Fruit fly (Drosophila melanogaster) whole organism, adult: Measurements from ENCODE around the gene CG6843.
A peak's percentile ranks its signal among the peaks of the same experiment; 100 is the strongest.

Experiments
- CG11617 ChIP-seq: fragments of 200-800 bp; sonication (Bioruptor generic); optimal IDR thresholded peaks from 2 replicates; lab custom pipeline; 2017; ENCODE audit warnings: mild to moderate bottlenecking, missing biosample characterization, missing genetic modification reagents, missing genetic modification characterization
- CG12768 ChIP-seq: fragments of 200-800 bp; sonication (Bioruptor generic); optimal IDR thresholded peaks from 2 replicates; lab custom pipeline; 2017; ENCODE audit warnings: missing biosample characterization, missing genetic modification characterization, mild to moderate bottlenecking, moderate library complexity, missing genetic modification reagents
- CG14711 ChIP-seq: fragments of 200-800 bp; sonication (Bioruptor generic); optimal IDR thresholded peaks from 2 replicates; lab custom pipeline; 2018; ENCODE audit warnings: missing biosample characterization, mild to moderate bottlenecking, missing genetic modification characterization, moderate library complexity
- CG1620 ChIP-seq: fragments of 200-800 bp; sonication (Bioruptor generic); optimal IDR thresholded peaks from 2 replicates; lab custom pipeline; 2016; ENCODE audit warnings: missing biosample characterization, missing genetic modification characterization
- CG33017 ChIP-seq: fragments of 200-800 bp; sonication (Bioruptor generic); optimal IDR thresholded peaks from 2 replicates; lab custom pipeline; 2018; ENCODE audit warnings: missing biosample characterization, mild to moderate bottlenecking, missing genetic modification characterization, moderate library complexity
- CG5204 ChIP-seq: fragments of 200-800 bp; sonication (Bioruptor generic); optimal IDR thresholded peaks from 2 replicates; lab custom pipeline; 2016; ENCODE audit warnings: missing biosample characterization, missing genetic modification characterization
- CG7045 ChIP-seq: fragments of 200-800 bp; sonication (Bioruptor generic); optimal IDR thresholded peaks from 2 replicates; lab custom pipeline; 2017; ENCODE audit warnings: missing biosample characterization, mild to moderate bottlenecking, missing genetic modification characterization
- CG7101 ChIP-seq: fragments of 200-800 bp; sonication (Bioruptor generic); optimal IDR thresholded peaks from 2 replicates; lab custom pipeline; 2018; ENCODE audit warnings: missing biosample characterization, mild to moderate bottlenecking, missing genetic modification characterization, moderate library complexity
- Clk ChIP-seq: fragments of 200-800 bp; sonication (Bioruptor generic); optimal IDR thresholded peaks from 2 replicates; lab custom pipeline; 2017; ENCODE audit warnings: missing biosample characterization, missing genetic modification characterization
- Crg-1 ChIP-seq: fragments of 200-800 bp; sonication (Bioruptor generic); optimal IDR thresholded peaks from 2 replicates; lab custom pipeline; 2016; ENCODE audit warnings: missing biosample characterization, missing genetic modification characterization
- Hr96 ChIP-seq: fragments of 200-800 bp; sonication (Bioruptor generic); optimal IDR thresholded peaks from 2 replicates; lab custom pipeline; 2016; ENCODE audit warnings: missing biosample characterization, missing genetic modification characterization
- Mnt ChIP-seq: fragments of 200-800 bp; sonication (Bioruptor generic); optimal IDR thresholded peaks from 2 replicates; lab custom pipeline; 2016; ENCODE audit warnings: missing biosample characterization, mild to moderate bottlenecking, missing genetic modification characterization
- bab1 ChIP-seq: fragments of 200-800 bp; sonication (Bioruptor generic); optimal IDR thresholded peaks from 3 replicates; lab custom pipeline; 2019; ENCODE audit warnings: missing biosample characterization, mild to moderate bottlenecking, missing genetic modification characterization, moderate library complexity
- cic ChIP-seq: fragments of 200-800 bp; sonication (Bioruptor generic); optimal IDR thresholded peaks from 2 replicates; lab custom pipeline; 2017; ENCODE audit warnings: missing biosample characterization, mild to moderate bottlenecking, missing genetic modification characterization, moderate library complexity
- cnc ChIP-seq, 2 experiments: fragments of >200 bp; optimal IDR thresholded peaks; 2 replicates each; lab custom pipeline; 2017
- kay ChIP-seq: fragments of 200-800 bp; sonication (Bioruptor generic); peaks from one replicate; lab custom pipeline; 2016; ENCODE audit warnings: missing biosample characterization, missing genetic modification characterization, borderline replicate concordance
- ovo ChIP-seq: fragments of 200-800 bp; sonication (Bioruptor generic); optimal IDR thresholded peaks from 2 replicates; lab custom pipeline; 2016; ENCODE audit warnings: missing biosample characterization, missing genetic modification characterization
- pad ChIP-seq: fragments of 200-800 bp; sonication (Bioruptor generic); optimal IDR thresholded peaks from 3 replicates; lab custom pipeline; 2017; ENCODE audit warnings: missing biosample characterization, missing genetic modification characterization, mild to moderate bottlenecking, moderate library complexity, missing genetic modification reagents
- tj ChIP-seq: fragments of 200-800 bp; sonication (Bioruptor generic); optimal IDR thresholded peaks from 3 replicates; lab custom pipeline; 2017; ENCODE audit warnings: missing biosample characterization, mild to moderate bottlenecking, missing genetic modification characterization, moderate library complexity
- toe ChIP-seq: fragments of 200-800 bp; sonication (Bioruptor generic); optimal IDR thresholded peaks from 2 replicates; lab custom pipeline; 2016; ENCODE audit warnings: missing biosample characterization, missing genetic modification characterization

Gene CG6843

dm6 chr3L:18945938-18946337 is 44.5 kb downstream of the CG6843 start, which contains the start of gene CG32204:
Gene CG32204, minus strand, starts transcription at chr3L:18946038.
- TF ChIP-seq CG5204 (GFP tag; lab: Kevin White, UChicago) (no peak), toe (GFP tag; lab: Kevin White, UChicago) (no peak), CG7045 (GFP tag; lab: Kevin White, UChicago) (no peak), kay (GFP tag; lab: Kevin White, UChicago) (no peak), pad (GFP tag; lab: Kevin White, UChicago) (no peak)

- no peak for TF ChIP-seq Crg-1 (GFP tag; lab: Kevin White, UChicago)
- no peak for TF ChIP-seq CG5204 (GFP tag; lab: Kevin White, UChicago)
- no peak for TF ChIP-seq bab1 (GFP tag; lab: Kevin White, UChicago)
- TF ChIP-seq CG33017 = no peak
- TF ChIP-seq tj (GFP tag; lab: Kevin White, UChicago) = no peak
- no peak for TF ChIP-seq CG7101
- TF ChIP-seq Mnt (GFP tag; lab: Kevin White, UChicago) = no peak
- no peak for TF ChIP-seq CG14711 (tag; lab: Kevin White, UChicago)
- TF ChIP-seq pad (GFP tag; lab: Kevin White, UChicago) = no peak
Measured at dm6 chr3L:18946956-18947355, 45.6 kb downstream of the CG6843 start.

dm6 chr3L:18949137-18949536 is 47.7 kb downstream of the CG6843 start:
- TF ChIP-seq bab1 (GFP tag; lab: Kevin White, UChicago) (peak; percentile 29), CG12768 (GFP tag; lab: Kevin White, UChicago) (peak; percentile 3), CG14711 (tag; lab: Kevin White, UChicago) (no peak), Mnt (GFP tag; lab: Kevin White, UChicago) (no peak), CG5204 (GFP tag; lab: Kevin White, UChicago) (no peak), Clk (GFP tag; lab: Kevin White, UChicago) (no peak)

dm6 chr3L:18950359-18950758 is 49.0 kb downstream of the CG6843 start, which contains the start of gene CG6836:
Gene CG6836, plus strand, starts transcription at chr3L:18950629.
- TF ChIP-seq CG11617 (GFP tag; lab: Kevin White, UChicago) (no peak), ovo (GFP tag; lab: Kevin White, UChicago) (peak; percentile 54), toe (GFP tag; lab: Kevin White, UChicago) (no peak), bab1 (GFP tag; lab: Kevin White, UChicago) (peak; percentile 33), tj (GFP tag; lab: Kevin White, UChicago) (peak; percentile 22), cnc (optimal IDR thresholded peaks at IDR 0.05; lab: Kevin White, UChicago) (no peak), CG14711 (tag; lab: Kevin White, UChicago) (no peak), cic (GFP tag; lab: Kevin White, UChicago) (peak; percentile 9), CG1620 (GFP tag; lab: Kevin White, UChicago) (no peak)

dm6 chr3L:18952399-18952798 is 51.0 kb downstream of the CG6843 start:
- TF ChIP-seq toe (GFP tag; lab: Kevin White, UChicago) = no peak
- TF ChIP-seq CG5204 (GFP tag; lab: Kevin White, UChicago) = no peak
- TF ChIP-seq CG12768 (GFP tag; lab: Kevin White, UChicago) = no peak
- TF ChIP-seq tj (GFP tag; lab: Kevin White, UChicago) = no peak
- TF ChIP-seq Mnt (GFP tag; lab: Kevin White, UChicago) = no peak
- TF ChIP-seq Hr96 = no peak
- no peak for TF ChIP-seq CG7045 (GFP tag; lab: Kevin White, UChicago)
- no peak for TF ChIP-seq Clk (GFP tag; lab: Kevin White, UChicago)
- TF ChIP-seq CG7101 = no peak
- no peak for TF ChIP-seq pad (GFP tag; lab: Kevin White, UChicago)
- TF ChIP-seq cic (GFP tag; lab: Kevin White, UChicago) = no peak
- no peak for TF ChIP-seq CG14711 (tag; lab: Kevin White, UChicago)
- TF ChIP-seq cnc (optimal IDR thresholded peaks at IDR 0.05; lab: Kevin White, UChicago) = no peak
